Worm (Caenorhabditis elegans) whole organism, L3 larva: Measurements from ENCODE around the gene irld-2.

ENCODE experiments used
- daf-12 ChIP-seq: fragments of 150-350 bp; optimal IDR thresholded peaks from 2 replicates; lab custom pipeline; 2014; ENCODE audit warnings: missing biosample characterization, missing genetic modification reagents, missing genetic modification characterization
- jun-1 ChIP-seq: fragments of 150-350 bp; optimal IDR thresholded peaks from 2 replicates; lab custom pipeline; 2014; ENCODE audit warnings: missing biosample characterization, missing genetic modification reagents, missing genetic modification characterization

DNA sequence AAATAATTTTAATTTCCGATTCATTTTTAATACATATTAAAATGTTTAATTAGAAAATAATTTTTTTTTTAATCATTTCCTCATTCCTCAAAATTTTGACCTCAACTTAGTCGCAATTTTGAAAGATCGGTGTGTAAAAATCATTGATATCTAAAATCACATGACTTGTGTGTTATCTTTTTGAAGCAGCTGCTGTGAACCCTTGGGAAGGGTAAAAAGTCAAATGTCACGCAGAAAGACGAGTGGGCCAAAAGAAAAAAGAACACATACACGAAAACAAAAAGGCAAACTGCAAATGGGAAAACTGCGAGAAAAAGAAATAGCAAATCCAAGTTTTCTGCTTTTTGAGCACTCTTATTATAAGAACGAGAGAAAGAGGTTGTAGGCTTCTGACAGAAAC, 11.6 kb downstream of the irld-2 start:
- no peak for TF ChIP-seq jun-1
- no peak for TF ChIP-seq daf-12 (tag; lab: Kevin White, UChicago)
